Worm (Caenorhabditis elegans) whole organism, L4 larva: ENCODE measurements around the gene Y45G12B.2.

Experiments used
- ceh-28 ChIP-seq: fragments of 150-350 bp; optimal IDR thresholded peaks from 2 replicates; lab custom pipeline; 2014; ENCODE audit warnings: missing biosample characterization, missing genetic modification reagents, missing genetic modification characterization
- egl-27 ChIP-seq: sonication (generic microtip); optimal IDR thresholded peaks from 3 replicates; lab custom pipeline; 2017; ENCODE audit warnings: missing biosample characterization, missing genetic modification reagents, missing genetic modification characterization
- nhr-48 ChIP-seq: sonication (generic microtip); optimal IDR thresholded peaks from 2 replicates; lab custom pipeline; 2016; ENCODE audit warnings: mild to moderate bottlenecking, missing genetic modification characterization, missing compliant biosample characterization

DNA sequence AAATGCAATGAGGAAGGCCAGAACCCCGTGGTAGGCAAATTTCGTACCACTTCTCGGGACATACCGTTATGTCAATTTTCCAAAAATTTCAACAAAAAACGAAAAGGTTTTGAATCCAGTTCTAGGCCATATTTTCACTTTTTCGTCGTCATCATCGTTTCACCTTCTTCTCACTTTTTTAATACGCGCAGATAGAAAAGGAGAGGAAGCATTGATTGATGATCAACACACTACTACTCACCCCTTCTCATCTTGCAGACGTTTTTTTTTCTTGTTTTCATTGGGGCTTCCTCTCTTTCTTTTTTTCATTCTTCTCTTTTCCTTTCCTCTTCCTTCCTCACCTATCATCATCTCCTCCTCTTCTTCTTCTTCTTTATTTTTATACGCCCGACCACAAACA is 18.9 kb upstream of the Y45G12B.2 start:
- TF ChIP-seq ceh-28 (tag; lab: Kevin White, UChicago) (no peak), egl-27 (tag; lab: Kevin White, UChicago) (no peak), nhr-48 (tag; lab: Kevin White, UChicago) (no peak)
